Worm (Caenorhabditis elegans) whole organism, L2 larva: Measurements from ENCODE around the gene gpx-2.

Source experiments
- Y55F3AM.14 ChIP-seq: fragments of 200-800 bp; sonication (Bioruptor generic); optimal IDR thresholded peaks from 2 replicates; lab custom pipeline; 2018; ENCODE audit warnings: mild to moderate bottlenecking, missing genetic modification characterization, missing compliant biosample characterization
- ama-1 ChIP-seq: fragments of 150-350 bp; optimal IDR thresholded peaks from 2 replicates; lab custom pipeline; 2018; ENCODE audit warnings: inconsistent platforms
- ceh-82 ChIP-seq: fragments of 150-350 bp; optimal IDR thresholded peaks from 2 replicates; lab custom pipeline; 2014; ENCODE audit warnings: missing biosample characterization, missing genetic modification characterization
- lsy-2 ChIP-seq, 2 experiments: fragments of 150-350 bp in 1 of 2; sonication (generic microtip) in 1 of 2; optimal IDR thresholded peaks; 2 replicates each; lab custom pipeline; 2014 to 2017; ENCODE audit warnings: missing biosample characterization in 2 of 2, missing genetic modification characterization in 2 of 2

- TF ChIP-seq ama-1 (no peak), ceh-82 (no peak), lsy-2 (tag; optimal IDR thresholded peaks at IDR 0.05; lab: Kevin White, UChicago) (no peak), Y55F3AM.14 (no peak)
Measured at ce11 chrII:14869644-14870043, 3.1 kb downstream of the gpx-2 start, which contains the start of gene R05H10.3.
